Worm (Caenorhabditis elegans) whole organism, early embryonic: ENCODE data around the gene oig-2.

Experiments
- flt-1 ChIP-seq: fragments of 200-800 bp; sonication (Bioruptor generic); IDR thresholded peaks from 2 replicates; pipeline ENCODE4 v1.3.6; 2022; ENCODE audit warnings: missing genetic modification characterization, missing compliant biosample characterization
- pes-1 ChIP-seq: fragments of 200-800 bp; sonication (Bioruptor generic); IDR thresholded peaks from 2 replicates; pipeline ENCODE4 v1.3.6; 2022; ENCODE audit warnings: missing genetic modification reagents, missing genetic modification characterization, missing compliant biosample characterization
- tbx-37 ChIP-seq: fragments of 200-800 bp; sonication (Bioruptor generic); conservative IDR thresholded peaks from 2 replicates; pipeline ENCODE4 v1.3.6; 2022; ENCODE audit warnings: missing genetic modification reagents, missing genetic modification characterization, missing compliant biosample characterization

DNA sequence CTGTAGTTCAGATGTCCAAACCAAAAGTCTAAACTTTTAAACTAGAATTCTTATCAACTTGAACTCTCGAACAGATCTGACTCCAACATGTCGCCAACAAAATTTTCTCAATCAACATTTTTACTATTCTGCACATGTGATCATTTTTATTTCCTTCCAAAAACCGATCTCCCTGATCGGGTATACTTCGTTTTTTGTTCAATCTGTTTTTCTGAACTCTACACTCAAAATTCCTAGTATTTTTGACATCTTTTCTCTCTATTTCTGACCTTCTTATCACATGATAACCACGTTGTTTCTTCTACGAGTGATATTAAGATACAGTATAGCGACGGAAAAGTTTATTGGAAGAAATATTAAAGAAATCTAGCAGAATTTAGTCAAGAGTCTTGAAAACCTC, 1.7 kb downstream of the oig-2 start:
- no peak for TF ChIP-seq pes-1 (GFP tag; lab: Robert Waterston, UW)
- no peak for TF ChIP-seq flt-1
- no peak for TF ChIP-seq tbx-37 (GFP tag; lab: Robert Waterston, UW)
